Worm (Caenorhabditis elegans) whole organism, L1 larva: Measurements from ENCODE around the gene B0228.6.

Experiments
- C04F5.9 ChIP-seq: sonication (generic microtip); optimal IDR thresholded peaks from 2 replicates; lab custom pipeline; 2016; ENCODE audit warnings: missing genetic modification characterization, missing compliant biosample characterization
- C16A3.4 ChIP-seq: fragments of 150-350 bp; optimal IDR thresholded peaks from 2 replicates; lab custom pipeline; 2014; ENCODE audit warnings: missing biosample characterization, missing genetic modification characterization
- C34B4.2 ChIP-seq: sonication (generic microtip); optimal IDR thresholded peaks from 2 replicates; lab custom pipeline; 2017; ENCODE audit warnings: mild to moderate bottlenecking, missing genetic modification characterization, missing compliant biosample characterization
- F16B12.6 ChIP-seq: fragments of 150-350 bp; optimal IDR thresholded peaks from 2 replicates; lab custom pipeline; 2014; ENCODE audit warnings: missing biosample characterization, missing genetic modification characterization
- alr-1 ChIP-seq: fragments of 200-800 bp; sonication (Bioruptor generic); optimal IDR thresholded peaks from 2 replicates; lab custom pipeline; 2018; ENCODE audit warnings: borderline replicate concordance, mild to moderate bottlenecking, missing genetic modification characterization, missing compliant biosample characterization
- aly-2 ChIP-seq: fragments of 150-350 bp; optimal IDR thresholded peaks from 2 replicates; lab custom pipeline; 2014; ENCODE audit warnings: missing biosample characterization, missing genetic modification characterization
- ama-1 ChIP-seq: fragments of 150-350 bp; optimal IDR thresholded peaks from 2 replicates; lab custom pipeline; 2014
- blmp-1 ChIP-seq: fragments of 150-350 bp; optimal IDR thresholded peaks from 2 replicates; lab custom pipeline; 2014; ENCODE audit warnings: missing biosample characterization, missing genetic modification characterization
- ceh-82 ChIP-seq, 3 experiments: fragments of 150-350 bp in 1 of 3; sonication (generic microtip) in 2 of 3; optimal IDR thresholded peaks; 2 replicates each; lab custom pipeline; 2014 to 2017; ENCODE audit warnings: missing biosample characterization in 3 of 3, missing genetic modification characterization in 3 of 3
- ceh-88 ChIP-seq: fragments of 200-800 bp; sonication (Bioruptor generic); IDR thresholded peaks from 2 replicates; pipeline ENCODE4 v1.3.6; 2022; ENCODE audit warnings: missing genetic modification characterization, missing compliant biosample characterization
- ces-1 ChIP-seq: fragments of 150-350 bp; optimal IDR thresholded peaks from 2 replicates; lab custom pipeline; 2014; ENCODE audit warnings: missing biosample characterization, missing genetic modification reagents, missing genetic modification characterization
- dpl-1 ChIP-seq, 3 experiments: fragments of 150-350 bp in 2 of 3; sonication (generic microtip) in 1 of 3; optimal IDR thresholded peaks; 2 replicates each; lab custom pipeline; 2014 to 2017; ENCODE audit warnings: missing biosample characterization in 3 of 3, missing genetic modification characterization in 3 of 3, missing genetic modification reagents in 3 of 3
- efl-1 ChIP-seq, 4 experiments: fragments of 150-350 bp; optimal IDR thresholded peaks in 3 of 4; peaks in 1 of 4; 1 replicate in 1 of 4; 2 replicates in 3 of 4; lab custom pipeline; 2014; ENCODE audit warnings: missing biosample characterization in 2 of 4, missing genetic modification characterization in 2 of 4, missing genetic modification reagents in 2 of 4
- elt-2 ChIP-seq: sonication (generic microtip); optimal IDR thresholded peaks from 2 replicates; lab custom pipeline; 2016; ENCODE audit warnings: missing genetic modification characterization, mild to moderate bottlenecking, inconsistent platforms, missing compliant biosample characterization, missing genetic modification reagents
- elt-3 ChIP-seq, 6 experiments: fragments of 150-350 bp in 1 of 6; sonication (generic microtip); optimal IDR thresholded peaks; 2 replicates each; lab custom pipeline; 2017 to 2018; ENCODE audit warnings: missing biosample characterization in 6 of 6, missing genetic modification characterization in 6 of 6, inconsistent platforms in 1 of 6
- fkh-10 ChIP-seq: sonication (generic microtip); optimal IDR thresholded peaks from 2 replicates; lab custom pipeline; 2017; ENCODE audit warnings: missing biosample characterization, missing genetic modification reagents, missing genetic modification characterization
- fkh-4 ChIP-seq: sonication (generic microtip); optimal IDR thresholded peaks from 2 replicates; lab custom pipeline; 2016; ENCODE audit warnings: missing compliant biosample characterization, missing genetic modification characterization, borderline replicate concordance
- grh-1 ChIP-seq: fragments of 200-800 bp; sonication (Bioruptor generic); IDR thresholded peaks from 2 replicates; pipeline ENCODE4 v1.3.6; 2022; ENCODE audit warnings: missing genetic modification reagents, missing genetic modification characterization, missing compliant biosample characterization
- hlh-4 ChIP-seq: sonication (generic microtip); optimal IDR thresholded peaks from 2 replicates; lab custom pipeline; 2016; ENCODE audit warnings: mild to moderate bottlenecking, missing genetic modification characterization, missing compliant biosample characterization
- irx-1 ChIP-seq: sonication (generic microtip); optimal IDR thresholded peaks from 2 replicates; lab custom pipeline; 2016; ENCODE audit warnings: missing genetic modification characterization, missing compliant biosample characterization
- isw-1 ChIP-seq: fragments of 200-800 bp; sonication (Bioruptor generic); IDR thresholded peaks from 2 replicates; pipeline ENCODE4 v1.3.6; 2022; ENCODE audit warnings: missing genetic modification characterization, missing compliant biosample characterization
- jun-1 ChIP-seq: fragments of 150-350 bp; optimal IDR thresholded peaks from 2 replicates; lab custom pipeline; 2014; ENCODE audit warnings: missing biosample characterization, missing genetic modification reagents, missing genetic modification characterization
- lin-13 ChIP-seq: fragments of 150-350 bp; optimal IDR thresholded peaks from 2 replicates; lab custom pipeline; 2014; ENCODE audit warnings: missing biosample characterization, missing genetic modification reagents, missing genetic modification characterization
- lin-35 ChIP-seq, 2 experiments: fragments of 150-350 bp; optimal IDR thresholded peaks; 2 replicates each; lab custom pipeline; 2014; ENCODE audit warnings: missing biosample characterization in 2 of 2, missing genetic modification characterization in 2 of 2, missing genetic modification reagents in 2 of 2
- lir-3 ChIP-seq: sonication (generic microtip); optimal IDR thresholded peaks from 2 replicates; lab custom pipeline; 2016; ENCODE audit warnings: mild to moderate bottlenecking, missing genetic modification characterization, moderate library complexity, missing compliant biosample characterization; ENCODE audit not compliant: poor library complexity
- lsy-2 ChIP-seq, 2 experiments: fragments of 150-350 bp; optimal IDR thresholded peaks; 2 replicates each; lab custom pipeline; 2014; ENCODE audit warnings: missing biosample characterization in 2 of 2, missing genetic modification characterization in 2 of 2
- mdl-1 ChIP-seq, 2 experiments: fragments of 150-350 bp; optimal IDR thresholded peaks; 2 replicates each; lab custom pipeline; 2014 to 2017; ENCODE audit warnings: missing biosample characterization in 2 of 2, missing genetic modification characterization in 2 of 2, inconsistent platforms in 1 of 2
- mef-2 ChIP-seq: fragments of 150-350 bp; optimal IDR thresholded peaks from 2 replicates; lab custom pipeline; 2014; ENCODE audit warnings: missing biosample characterization, missing genetic modification characterization
- nhr-19 ChIP-seq: fragments of 200-800 bp; sonication (Bioruptor generic); conservative IDR thresholded peaks from 2 replicates; pipeline ENCODE4 v1.3.6; 2022; ENCODE audit warnings: missing genetic modification characterization, missing compliant biosample characterization
- nhr-20 ChIP-seq: sonication (generic microtip); optimal IDR thresholded peaks from 2 replicates; lab custom pipeline; 2016; ENCODE audit warnings: mild to moderate bottlenecking, missing genetic modification characterization, missing compliant biosample characterization
- nhr-28 ChIP-seq: fragments of 150-350 bp; optimal IDR thresholded peaks from 2 replicates; lab custom pipeline; 2014; ENCODE audit warnings: missing biosample characterization, missing genetic modification characterization
- nhr-71 ChIP-seq: sonication (generic microtip); optimal IDR thresholded peaks from 2 replicates; lab custom pipeline; 2016; ENCODE audit warnings: mild to moderate bottlenecking, missing genetic modification characterization, moderate library complexity, missing compliant biosample characterization
- nhr-77 ChIP-seq: fragments of 150-350 bp; optimal IDR thresholded peaks from 2 replicates; lab custom pipeline; 2014; ENCODE audit warnings: missing biosample characterization, missing genetic modification characterization
- nhr-84 ChIP-seq: sonication (generic microtip); optimal IDR thresholded peaks from 2 replicates; lab custom pipeline; 2017; ENCODE audit warnings: missing biosample characterization, missing genetic modification characterization
- nhr-85 ChIP-seq: sonication (generic microtip); peaks from one replicate; lab custom pipeline; 2016; ENCODE audit warnings: missing genetic modification characterization, inconsistent platforms, missing compliant biosample characterization
- nhr-90 ChIP-seq: sonication (generic microtip); optimal IDR thresholded peaks from 2 replicates; lab custom pipeline; 2016; ENCODE audit warnings: mild to moderate bottlenecking, missing genetic modification characterization, missing compliant biosample characterization; ENCODE audit not compliant: poor library complexity
- pax-3 ChIP-seq: fragments of 200-800 bp; sonication (Bioruptor generic); optimal IDR thresholded peaks from 2 replicates; lab custom pipeline; 2018; ENCODE audit warnings: mild to moderate bottlenecking, missing genetic modification characterization, moderate library complexity, missing compliant biosample characterization
- rnt-1 ChIP-seq: sonication (generic microtip); optimal IDR thresholded peaks from 2 replicates; lab custom pipeline; 2016; ENCODE audit warnings: mild to moderate bottlenecking, missing genetic modification characterization, moderate library complexity, missing compliant biosample characterization
- skn-1 ChIP-seq: fragments of 150-350 bp; optimal IDR thresholded peaks from 2 replicates; lab custom pipeline; 2014; ENCODE audit warnings: missing biosample characterization, missing genetic modification characterization
- snu-23 ChIP-seq: sonication (generic microtip); optimal IDR thresholded peaks from 2 replicates; lab custom pipeline; 2016; ENCODE audit warnings: missing genetic modification characterization, missing compliant biosample characterization
- sptf-1 ChIP-seq: fragments of 150-350 bp; optimal IDR thresholded peaks from 2 replicates; lab custom pipeline; 2014; ENCODE audit warnings: missing biosample characterization, missing genetic modification characterization
- tbx-2 ChIP-seq: sonication (generic microtip); optimal IDR thresholded peaks from 2 replicates; lab custom pipeline; 2016; ENCODE audit warnings: missing genetic modification characterization, missing compliant biosample characterization
- unc-130 ChIP-seq: fragments of 150-350 bp; optimal IDR thresholded peaks from 2 replicates; lab custom pipeline; 2017; ENCODE audit warnings: missing biosample characterization, missing genetic modification characterization, inconsistent platforms
- unc-30 ChIP-seq: sonication (generic microtip); optimal IDR thresholded peaks from 2 replicates; lab custom pipeline; 2017; ENCODE audit warnings: missing biosample characterization, missing genetic modification characterization
- unc-86 ChIP-seq: sonication (generic microtip); optimal IDR thresholded peaks from 2 replicates; lab custom pipeline; 2016; ENCODE audit warnings: missing genetic modification characterization, missing compliant biosample characterization
- xbp-1 ChIP-seq: sonication (generic microtip); optimal IDR thresholded peaks from 2 replicates; lab custom pipeline; 2016; ENCODE audit warnings: missing genetic modification characterization, missing compliant biosample characterization
- ztf-11 ChIP-seq, 2 experiments: sonication (generic microtip); optimal IDR thresholded peaks; 2 replicates each; lab custom pipeline; 2016 to 2017; ENCODE audit warnings: missing genetic modification characterization in 2 of 2, missing biosample characterization in 1 of 2, missing compliant biosample characterization in 1 of 2
- ztf-4 ChIP-seq: fragments of 150-350 bp; optimal IDR thresholded peaks from 2 replicates; lab custom pipeline; 2014; ENCODE audit warnings: missing biosample characterization, missing genetic modification characterization

The B0228.6 gene

ce11 chrII:7714614-7715186 is 40.3 kb downstream of the B0228.6 start (continued):
- TF ChIP-seq mdl-1 (tag; optimal IDR thresholded peaks at IDR 0.05; lab: Kevin White, UChicago): no peak
- no peak for TF ChIP-seq alr-1
- no peak for TF ChIP-seq elt-2 (tag; lab: Kevin White, UChicago)
- no peak for TF ChIP-seq isw-1
- peak; percentile 39 for TF ChIP-seq ces-1
- no peak for TF ChIP-seq dpl-1 (GFP tag; optimal IDR thresholded peaks at IDR 0.05; lab: Kevin White, UChicago)
- TF ChIP-seq mef-2: no peak
- no peak for TF ChIP-seq nhr-85
- no peak for TF ChIP-seq unc-30
- no peak for TF ChIP-seq grh-1
- TF ChIP-seq lsy-2 (tag; optimal IDR thresholded peaks at IDR 0.05; lab: Kevin White, UChicago): peak; percentile 29 to 43
- TF ChIP-seq C16A3.4 (tag; lab: Kevin White, UChicago): no peak
- TF ChIP-seq nhr-71: peak; percentile 49
- no peak for TF ChIP-seq nhr-19 (GFP tag; lab: Robert Waterston, UW)
- no peak for TF ChIP-seq xbp-1
- TF ChIP-seq efl-1 (optimal IDR thresholded peaks at IDR 0.05; lab: Kevin White, UChicago): no peak
- peak in 1 of 2 experiments; percentile 79 for TF ChIP-seq efl-1 (GFP tag; optimal IDR thresholded peaks at IDR 0.05 in 1 of 2; lab: Kevin White, UChicago)
- TF ChIP-seq unc-86 (tag; lab: Kevin White, UChicago): peak; percentile 20
- TF ChIP-seq elt-3 (tag; optimal IDR thresholded peaks at IDR 0.05; lab: Kevin White, UChicago): no peak
- TF ChIP-seq aly-2 (tag; lab: Kevin White, UChicago): no peak
- TF ChIP-seq ceh-82 (tag; optimal IDR thresholded peaks at IDR 0.05; lab: Kevin White, UChicago): no peak
- no peak for TF ChIP-seq nhr-20
- TF ChIP-seq fkh-10 (GFP tag; lab: Kevin White, UChicago): peak; percentile 95
- no peak for TF ChIP-seq lin-35 (GFP tag; optimal IDR thresholded peaks at IDR 0.05; lab: Kevin White, UChicago)
- TF ChIP-seq nhr-77 (tag; lab: Kevin White, UChicago): no peak
- TF ChIP-seq ama-1 (lab: Kevin White, UChicago): no peak
- TF ChIP-seq snu-23 (GFP tag; lab: Kevin White, UChicago): no peak
- TF ChIP-seq nhr-28 (tag; lab: Kevin White, UChicago): no peak
- TF ChIP-seq blmp-1: no peak
- no peak for TF ChIP-seq skn-1 (tag; lab: Kevin White, UChicago)
- no peak for TF ChIP-seq nhr-84

- TF ChIP-seq mef-2 (no peak), nhr-71 (peak; percentile 28), efl-1 (optimal IDR thresholded peaks at IDR 0.05; lab: Kevin White, UChicago) (no peak), efl-1 (GFP tag; optimal IDR thresholded peaks at IDR 0.05 in 1 of 2; lab: Kevin White, UChicago) (peak in 1 of 2 experiments; percentile 90), hlh-4 (tag; lab: Kevin White, UChicago) (peak; percentile 58)
These were observed 45.6 kb downstream of the B0228.6 start, which contains the start of gene sre-1 for ce11 chrII:7709301-7709754. Gene sre-1 (plus strand): TSS chrII:7709704.

ce11 chrII:7708540-7708939 is 46.4 kb downstream of the B0228.6 start, which contains the start of gene B0495.9:
Gene B0495.9 (minus strand): TSS chrII:7708710.
- TF ChIP-seq ztf-4 (tag; lab: Kevin White, UChicago) (no peak), rnt-1 (tag; lab: Kevin White, UChicago) (peak; percentile 81), C16A3.4 (tag; lab: Kevin White, UChicago) (peak; percentile 38), ceh-88 (no peak), jun-1 (tag; lab: Kevin White, UChicago) (no peak), F16B12.6 (tag; lab: Kevin White, UChicago) (peak; percentile 47), pax-3 (tag; lab: Kevin White, UChicago) (no peak), lin-13 (no peak), unc-130 (peak; percentile 17), efl-1 (optimal IDR thresholded peaks at IDR 0.05; lab: Kevin White, UChicago) (peak; percentile 50 to 63), efl-1 (GFP tag; optimal IDR thresholded peaks at IDR 0.05 in 1 of 2; lab: Kevin White, UChicago) (peak; percentile 43 to 95), alr-1 (no peak), nhr-85 (peak; percentile 56), irx-1 (tag; lab: Kevin White, UChicago) (peak; percentile 34), tbx-2 (peak; percentile 1), sptf-1 (tag; lab: Kevin White, UChicago) (no peak), C04F5.9 (tag; lab: Kevin White, UChicago) (peak; percentile 26), ztf-11 (tag; optimal IDR thresholded peaks at IDR 0.05; lab: Kevin White, UChicago) (peak in 1 of 2 experiments; percentile 55), nhr-90 (tag; lab: Kevin White, UChicago) (peak; percentile 47), elt-2 (tag; lab: Kevin White, UChicago) (peak; percentile 29), lir-3 (peak; percentile 26), lin-35 (GFP tag; optimal IDR thresholded peaks at IDR 0.05; lab: Kevin White, UChicago) (peak; percentile 22 to 52), C34B4.2 (no peak), snu-23 (GFP tag; lab: Kevin White, UChicago) (peak; percentile 68), ces-1 (no peak), aly-2 (tag; lab: Kevin White, UChicago) (no peak), nhr-28 (tag; lab: Kevin White, UChicago) (no peak), fkh-4 (tag; lab: Kevin White, UChicago) (no peak)
